Fruit fly (Drosophila melanogaster) whole organism, embryonic: ENCODE measurements around the gene cup.
A peak's percentile ranks its signal among the peaks of the same experiment; 100 is the strongest.

Experiments
- Aef1 ChIP-seq: fragments of 200-800 bp; sonication (Bioruptor generic); IDR thresholded peaks from 3 replicates; pipeline ENCODE4 v1.3.6; 2022; ENCODE audit warnings: missing biosample characterization, missing genetic modification characterization
- Atf3 ChIP-seq: fragments of 200-800 bp; sonication (Bioruptor generic); optimal IDR thresholded peaks from 3 replicates; lab custom pipeline; 2016; ENCODE audit warnings: missing biosample characterization, missing genetic modification characterization
- CG1024 ChIP-seq: fragments of 200-800 bp; sonication (Bioruptor generic); IDR thresholded peaks from 2 replicates; pipeline ENCODE4 v1.3.6; 2022; ENCODE audit warnings: missing biosample characterization, missing genetic modification characterization
- CG11093 ChIP-seq: fragments of 200-800 bp; sonication (Bioruptor generic); IDR thresholded peaks from 3 replicates; pipeline ENCODE4 v1.3.6; 2022; ENCODE audit warnings: missing biosample characterization, missing genetic modification characterization
- CG11504 ChIP-seq: fragments of 200-800 bp; sonication (Bioruptor generic); optimal IDR thresholded peaks from 3 replicates; lab custom pipeline; 2019; ENCODE audit warnings: missing biosample characterization, mild to moderate bottlenecking, missing genetic modification characterization, moderate library complexity
- CG12942 ChIP-seq: fragments of 200-800 bp; sonication (Bioruptor generic); optimal IDR thresholded peaks from 3 replicates; lab custom pipeline; 2016; ENCODE audit warnings: missing biosample characterization, missing genetic modification characterization
- CG13775 ChIP-seq: fragments of 200-800 bp; sonication (Bioruptor generic); optimal IDR thresholded peaks from 3 replicates; lab custom pipeline; 2017; ENCODE audit warnings: missing biosample characterization, mild to moderate bottlenecking, missing genetic modification characterization
- CG15011 ChIP-seq: fragments of 200-800 bp; sonication (Bioruptor generic); optimal IDR thresholded peaks from 3 replicates; lab custom pipeline; 2018; ENCODE audit warnings: missing biosample characterization, mild to moderate bottlenecking, missing genetic modification characterization
- CG1603 ChIP-seq: fragments of 200-800 bp; sonication (Bioruptor generic); optimal IDR thresholded peaks from 2 replicates; lab custom pipeline; 2019; ENCODE audit warnings: missing biosample characterization, mild to moderate bottlenecking, missing genetic modification characterization, moderate library complexity
- CG16863 ChIP-seq: fragments of 200-800 bp; sonication (Bioruptor generic); optimal IDR thresholded peaks from 3 replicates; lab custom pipeline; 2016; ENCODE audit warnings: missing biosample characterization, missing genetic modification characterization
- CG17186 ChIP-seq: fragments of 200-800 bp; sonication (Bioruptor generic); optimal IDR thresholded peaks from 3 replicates; lab custom pipeline; 2017; ENCODE audit warnings: missing biosample characterization, missing genetic modification reagents, missing genetic modification characterization
- CG18476 ChIP-seq: fragments of 200-800 bp; sonication (Bioruptor generic); optimal IDR thresholded peaks from 2 replicates; lab custom pipeline; 2016; ENCODE audit warnings: missing biosample characterization, mild to moderate bottlenecking, missing genetic modification characterization
- CG2199 ChIP-seq: fragments of 200-800 bp; sonication (Bioruptor generic); IDR thresholded peaks from 3 replicates; pipeline ENCODE4 v1.3.6; 2022; ENCODE audit warnings: missing biosample characterization, missing genetic modification characterization
- CG31441 ChIP-seq: fragments of 200-800 bp; sonication (Bioruptor generic); IDR thresholded peaks from 2 replicates; pipeline ENCODE4 v1.3.6; 2022; ENCODE audit warnings: missing biosample characterization, missing genetic modification characterization
- CG32532 ChIP-seq: fragments of 200-800 bp; sonication (Bioruptor generic); IDR thresholded peaks from 2 replicates; pipeline ENCODE4 v1.3.6; 2022; ENCODE audit warnings: missing biosample characterization, missing genetic modification characterization
- CHES-1-like ChIP-seq: fragments of 200-800 bp; sonication (Bioruptor generic); optimal IDR thresholded peaks from 2 replicates; lab custom pipeline; 2016; ENCODE audit warnings: missing biosample characterization, missing genetic modification characterization
- Camta ChIP-seq: fragments of 200-800 bp; sonication (Bioruptor generic); optimal IDR thresholded peaks from 2 replicates; lab custom pipeline; 2016; ENCODE audit warnings: missing biosample characterization, missing genetic modification characterization
- D19A ChIP-seq: fragments of 200-800 bp; optimal IDR thresholded peaks from 3 replicates; lab custom pipeline; 2019; ENCODE audit warnings: missing biosample characterization, mild to moderate bottlenecking, missing genetic modification characterization, moderate library complexity
- Dek ChIP-seq: fragments of 200-800 bp; sonication (Bioruptor generic); optimal IDR thresholded peaks from 3 replicates; lab custom pipeline; 2019; ENCODE audit warnings: missing biosample characterization, mild to moderate bottlenecking, missing genetic modification characterization, moderate library complexity
- Ets65A ChIP-seq: fragments of 200-800 bp; sonication (Bioruptor generic); peaks from one replicate; lab custom pipeline; 2016; ENCODE audit warnings: missing biosample characterization, missing genetic modification characterization
- HLH4C ChIP-seq: fragments of 200-800 bp; sonication (Bioruptor generic); IDR thresholded peaks from 3 replicates; pipeline ENCODE4 v1.3.6; 2022; ENCODE audit warnings: missing biosample characterization, missing genetic modification characterization; ENCODE audit not compliant: partially characterized antibody
- Hmx ChIP-seq: fragments of 200-800 bp; sonication (Bioruptor generic); optimal IDR thresholded peaks from 2 replicates; lab custom pipeline; 2016; ENCODE audit warnings: missing biosample characterization, missing genetic modification characterization
- Med ChIP-seq: fragments of 200-800 bp; sonication (Bioruptor generic); peaks from one replicate; lab custom pipeline; 2016; ENCODE audit warnings: missing biosample characterization, missing genetic modification characterization, mild to moderate bottlenecking, inconsistent platforms, moderate library complexity
- NFAT ChIP-seq: fragments of 200-800 bp; sonication (Bioruptor generic); IDR thresholded peaks from 2 replicates; pipeline ENCODE4 v1.3.6; 2022; ENCODE audit warnings: missing biosample characterization, missing genetic modification characterization
- Nf-YC ChIP-seq: fragments of 200-800 bp; optimal IDR thresholded peaks from 3 replicates; lab custom pipeline; 2019; ENCODE audit warnings: missing biosample characterization, mild to moderate bottlenecking, missing genetic modification characterization, moderate library complexity
- Sox102F ChIP-seq: fragments of 200-800 bp; sonication (Bioruptor generic); optimal IDR thresholded peaks from 2 replicates; lab custom pipeline; 2018; ENCODE audit warnings: missing biosample characterization, mild to moderate bottlenecking, missing genetic modification characterization, moderate library complexity
- Tbp ChIP-seq: fragments of >200 bp; optimal IDR thresholded peaks from 2 replicates; lab custom pipeline; 2018; ENCODE audit warnings: missing biosample characterization, missing genetic modification characterization
- ab ChIP-seq: fragments of 200-800 bp; sonication (Bioruptor generic); optimal IDR thresholded peaks from 2 replicates; lab custom pipeline; 2016; ENCODE audit warnings: missing biosample characterization, missing genetic modification characterization
- bigmax ChIP-seq: fragments of 200-800 bp; sonication (Bioruptor generic); optimal IDR thresholded peaks from 2 replicates; lab custom pipeline; 2018; ENCODE audit warnings: missing biosample characterization, mild to moderate bottlenecking, missing genetic modification characterization
- da ChIP-seq: fragments of 200-800 bp; sonication (Bioruptor generic); optimal IDR thresholded peaks from 2 replicates; lab custom pipeline; 2016; ENCODE audit warnings: missing biosample characterization, missing genetic modification characterization
- fd102C ChIP-seq: fragments of 200-800 bp; sonication (Bioruptor generic); optimal IDR thresholded peaks from 2 replicates; lab custom pipeline; 2018; ENCODE audit warnings: missing biosample characterization, mild to moderate bottlenecking, missing genetic modification characterization, moderate library complexity
- hbn ChIP-seq: fragments of 200-800 bp; sonication (Bioruptor generic); IDR thresholded peaks from 2 replicates; pipeline ENCODE4 v1.3.6; 2022; ENCODE audit warnings: missing biosample characterization, missing genetic modification characterization; ENCODE audit not compliant: partially characterized antibody
- nom ChIP-seq: fragments of 200-800 bp; sonication (Bioruptor generic); optimal IDR thresholded peaks from 2 replicates; lab custom pipeline; 2017; ENCODE audit warnings: missing biosample characterization, missing genetic modification characterization, mild to moderate bottlenecking, moderate library complexity, missing genetic modification reagents
- pum ChIP-seq: fragments of 200-800 bp; sonication (Bioruptor generic); optimal IDR thresholded peaks from 2 replicates; lab custom pipeline; 2016; ENCODE audit warnings: missing biosample characterization, missing genetic modification characterization
- sc ChIP-seq, 3 experiments: fragments of >200 bp in 2 of 3; fragments of 200-800 bp in 1 of 3; sonication (Bioruptor generic) in 1 of 3; optimal IDR thresholded peaks; 2 replicates in 2 of 3; 3 replicates in 1 of 3; lab custom pipeline; 2017; ENCODE audit warnings: mild to moderate bottlenecking in 1 of 3, missing biosample characterization in 1 of 3, missing genetic modification characterization in 1 of 3, missing genetic modification reagents in 1 of 3
- sens ChIP-seq: fragments of 200-800 bp; sonication (Bioruptor generic); peaks from one replicate; lab custom pipeline; 2016; ENCODE audit warnings: missing biosample characterization, missing genetic modification characterization
- stwl ChIP-seq: fragments of 200-800 bp; sonication (Bioruptor generic); optimal IDR thresholded peaks from 3 replicates; lab custom pipeline; 2018; ENCODE audit warnings: missing biosample characterization, mild to moderate bottlenecking, missing genetic modification characterization, moderate library complexity
- toy ChIP-seq: fragments of 200-800 bp; sonication (Bioruptor generic); IDR thresholded peaks from 2 replicates; pipeline ENCODE4 v1.3.6; 2022; ENCODE audit warnings: missing biosample characterization, missing genetic modification characterization
- trem ChIP-seq: fragments of 200-800 bp; optimal IDR thresholded peaks from 3 replicates; lab custom pipeline; 2019; ENCODE audit warnings: missing biosample characterization, mild to moderate bottlenecking, missing genetic modification characterization, moderate library complexity
- tup ChIP-seq: fragments of 200-800 bp; sonication (Bioruptor generic); optimal IDR thresholded peaks from 2 replicates; lab custom pipeline; 2016; ENCODE audit warnings: missing biosample characterization, mild to moderate bottlenecking, missing genetic modification characterization, moderate library complexity
- usp ChIP-seq: fragments of >200 bp; optimal IDR thresholded peaks from 2 replicates; lab custom pipeline; 2017; ENCODE audit warnings: missing biosample characterization, missing genetic modification characterization
- vvl ChIP-seq: fragments of 200-800 bp; sonication (Bioruptor generic); IDR thresholded peaks from 2 replicates; pipeline ENCODE4 v1.3.6; 2022; ENCODE audit warnings: missing biosample characterization, missing genetic modification characterization

Gene cup

DNA sequence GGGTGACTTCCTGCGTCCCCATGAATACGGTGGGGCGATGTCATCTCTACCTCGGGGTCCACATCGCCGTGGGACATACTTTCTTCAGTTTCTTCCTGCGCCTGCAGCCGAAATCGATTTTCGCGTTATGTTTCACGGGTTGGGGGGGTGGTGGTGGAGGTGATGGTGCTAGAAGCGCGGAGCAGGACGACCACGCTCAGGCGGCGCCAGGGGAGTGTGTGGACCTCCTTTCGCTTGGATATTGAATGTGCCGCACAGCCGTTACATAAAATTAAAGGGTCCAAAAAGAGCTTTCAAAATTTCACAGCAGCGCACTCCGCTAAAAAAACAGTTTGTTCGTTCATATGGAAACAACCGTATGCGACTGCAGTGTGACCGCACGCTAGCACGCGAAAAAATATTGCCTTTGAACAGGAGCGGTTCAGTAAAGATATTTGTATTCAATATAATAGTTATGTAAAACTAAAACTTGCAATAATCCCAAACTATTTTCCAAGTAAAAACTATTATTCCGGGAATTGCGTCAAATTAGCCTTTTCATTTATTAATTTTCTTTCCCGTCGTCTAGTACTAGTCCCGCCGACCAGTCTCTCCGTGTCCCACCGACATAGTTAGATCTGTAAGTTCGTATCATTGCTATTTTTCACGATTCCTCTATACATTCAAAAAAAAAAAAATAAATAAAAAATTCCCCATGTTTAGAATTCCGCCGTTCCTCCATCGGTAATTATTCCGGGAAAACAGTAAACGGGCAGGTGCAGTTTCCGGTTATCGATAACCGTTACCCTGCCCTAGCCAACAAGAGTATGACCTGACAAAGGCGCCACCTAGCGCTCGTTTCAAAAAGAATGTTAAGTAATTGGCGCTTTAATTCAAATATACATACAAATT, 20.8 kb downstream of the cup start, which contains the start of gene Nhe3 (continued):
- no peak for TF ChIP-seq sc (optimal IDR thresholded peaks at IDR 0.05; lab: Kevin White, UChicago)
- TF ChIP-seq sc (GFP tag; optimal IDR thresholded peaks at IDR 0.05; lab: Kevin White, UChicago): peak; percentile 57
- peak; percentile 57 for TF ChIP-seq stwl (tag; lab: Kevin White, UChicago)
- peak; percentile 96 for TF ChIP-seq Ets65A (GFP tag; lab: Kevin White, UChicago)
- TF ChIP-seq Camta: peak; percentile 60
- peak; percentile 76 for TF ChIP-seq CG13775 (GFP tag; lab: Kevin White, UChicago)
- TF ChIP-seq CG1024 (GFP tag; lab: Robert Waterston, UW): peak; percentile 68; the same call in 1 of the 2 replicates
- TF ChIP-seq NFAT (GFP tag; lab: Robert Waterston, UW): peak; percentile 84
- peak; percentile 68 for TF ChIP-seq HLH4C (GFP tag; lab: Robert Waterston, UW)
- TF ChIP-seq CG31441 (GFP tag; lab: Robert Waterston, UW): no peak
- peak; percentile 86 for TF ChIP-seq CHES-1-like (GFP tag; lab: Kevin White, UChicago)
- peak; percentile 72 for TF ChIP-seq CG15011 (GFP tag; lab: Kevin White, UChicago)
- TF ChIP-seq CG17186 (GFP tag; lab: Kevin White, UChicago): peak; percentile 30
- TF ChIP-seq tup: peak; percentile 74
- no peak; the same call in 1 of the 2 replicates for TF ChIP-seq hbn (GFP tag; lab: Robert Waterston, UW)
- TF ChIP-seq bigmax (GFP tag; lab: Kevin White, UChicago): no peak

DNA sequence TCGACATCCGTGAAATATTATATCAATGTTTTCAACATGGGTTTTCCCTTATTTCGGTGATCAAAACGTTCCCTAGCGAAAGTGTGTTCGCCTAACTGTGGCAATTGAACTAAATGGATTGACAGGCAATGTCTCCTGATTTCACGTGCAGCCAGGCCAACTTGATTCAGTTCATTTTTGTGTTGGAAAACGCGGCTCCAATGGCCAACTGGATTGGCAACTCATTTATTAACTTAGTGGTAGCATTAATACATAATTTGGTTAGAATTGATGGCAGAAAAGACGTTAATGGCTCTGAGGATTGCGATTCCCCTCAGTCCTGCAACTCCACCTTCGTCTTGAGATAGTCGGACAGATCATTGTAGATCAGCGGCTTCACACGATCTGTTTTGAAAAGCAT, 23.1 kb downstream of the cup start, which contains the start of gene CG11327:
Gene CG11327 (minus strand): TSS at position 101 of the 400 bp plus-strand sequence.
- TF ChIP-seq HLH4C (GFP tag; lab: Robert Waterston, UW) (no peak), CG16863 (GFP tag; lab: Kevin White, UChicago) (no peak), trem (tag; lab: Kevin White, UChicago) (peak; percentile 7), Camta (no peak), Hmx (no peak), toy (GFP tag; lab: Robert Waterston, UW) (no peak), CG12942 (GFP tag; lab: Kevin White, UChicago) (no peak), pum (GFP tag; lab: Kevin White, UChicago) (no peak)
- TF ChIP-seq, all 482 proteins: peak for 1

DNA sequence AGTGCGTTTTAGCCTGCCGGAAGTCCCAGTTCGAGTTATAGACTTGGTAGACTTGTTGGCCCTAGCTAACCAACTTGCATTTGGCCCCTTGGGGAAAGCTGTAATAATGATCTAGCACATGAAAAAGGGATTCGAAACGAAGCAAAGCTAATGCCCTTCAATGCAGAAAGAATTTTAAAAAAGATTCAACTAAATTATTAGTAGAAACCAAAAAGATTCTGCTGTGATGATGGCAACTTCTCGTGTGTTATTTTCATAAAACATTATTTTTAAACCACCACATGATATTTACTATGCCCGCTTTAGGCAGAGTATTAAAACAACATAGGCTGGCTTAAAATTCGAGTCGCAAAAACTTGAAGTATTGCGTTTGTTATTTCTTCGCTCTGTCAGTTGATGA, 28.6 kb downstream of the cup start:
- TF ChIP-seq Nf-YC (tag; lab: Kevin White, UChicago) (no peak), Tbp (GFP tag; lab: Kevin White, UChicago) (no peak), Atf3 (GFP tag; lab: Kevin White, UChicago) (no peak), Dek (tag; lab: Kevin White, UChicago) (no peak), CG2199 (GFP tag; lab: Robert Waterston, UW) (no peak), Aef1 (GFP tag; lab: Robert Waterston, UW) (no peak), CG1603 (tag; lab: Kevin White, UChicago) (no peak), D19A (tag; lab: Kevin White, UChicago) (peak; percentile 58), da (GFP tag; lab: Kevin White, UChicago) (no peak), usp (no peak), CG11093 (GFP tag; lab: Robert Waterston, UW) (no peak), vvl (GFP tag; lab: Robert Waterston, UW) (0 out of 2 replicates have a peak, but pooled peaks have one; percentile 7), CG32532 (GFP tag; lab: Robert Waterston, UW) (no peak), ab (GFP tag; lab: Kevin White, UChicago) (no peak), Sox102F (GFP tag; lab: Kevin White, UChicago) (peak; percentile 24), sens (peak; percentile 75), nom (GFP tag; lab: Kevin White, UChicago) (no peak), CG18476 (no peak), CG11504 (tag; lab: Kevin White, UChicago) (peak; percentile 10), fd102C (GFP tag; lab: Kevin White, UChicago) (no peak), Med (peak; percentile 64)
